Worm (Caenorhabditis elegans) whole organism, young adult: ENCODE results near the gene T16G12.4.

Source experiments
- B0019.2 ChIP-seq: fragments of 200-800 bp; sonication (Bioruptor generic); conservative IDR thresholded peaks from 2 replicates; pipeline ENCODE4 v1.3.6; 2022; ENCODE audit warnings: missing genetic modification reagents, missing genetic modification characterization, missing compliant biosample characterization
- F22D6.2 ChIP-seq: sonication (generic microtip); optimal IDR thresholded peaks from 2 replicates; lab custom pipeline; 2016; ENCODE audit warnings: mild to moderate bottlenecking, missing genetic modification characterization, missing compliant biosample characterization
- F23B12.7 ChIP-seq: sonication (generic microtip); optimal IDR thresholded peaks from 2 replicates; lab custom pipeline; 2017; ENCODE audit warnings: missing genetic modification characterization, mild to moderate bottlenecking, missing compliant biosample characterization, antibody characterized with exemption, moderate library complexity; ENCODE audit not compliant: insufficient read depth
- F33H1.4 ChIP-seq: fragments of 200-800 bp; sonication (Bioruptor generic); IDR thresholded peaks from 2 replicates; pipeline ENCODE4 v1.3.6; 2022; ENCODE audit warnings: missing genetic modification reagents, missing genetic modification characterization, missing compliant biosample characterization
- Y53F4B.3 ChIP-seq: fragments of 200-800 bp; sonication (Bioruptor generic); IDR thresholded peaks from 2 replicates; pipeline ENCODE4 v1.3.6; 2022; ENCODE audit warnings: missing genetic modification reagents, missing genetic modification characterization, missing compliant biosample characterization
- ZK185.1 ChIP-seq: sonication (generic microtip); optimal IDR thresholded peaks from 2 replicates; lab custom pipeline; 2016; ENCODE audit warnings: mild to moderate bottlenecking, missing genetic modification characterization, missing compliant biosample characterization; ENCODE audit not compliant: poor library complexity, severe bottlenecking
- athp-1 ChIP-seq: sonication (generic microtip); optimal IDR thresholded peaks from 2 replicates; lab custom pipeline; 2017; ENCODE audit warnings: mild to moderate bottlenecking, missing genetic modification characterization, missing compliant biosample characterization
- attf-5 ChIP-seq: fragments of 200-800 bp; sonication (Bioruptor generic); optimal IDR thresholded peaks from 2 replicates; lab custom pipeline; 2018; ENCODE audit warnings: mild to moderate bottlenecking, missing genetic modification characterization, missing compliant biosample characterization
- cebp-2 ChIP-seq: fragments of 200-800 bp; sonication (Bioruptor generic); IDR thresholded peaks from 2 replicates; pipeline ENCODE4 v1.3.6; 2022; ENCODE audit warnings: missing genetic modification characterization, missing compliant biosample characterization
- ceh-79 ChIP-seq: sonication (generic microtip); optimal IDR thresholded peaks from 2 replicates; lab custom pipeline; 2017; ENCODE audit warnings: mild to moderate bottlenecking, missing genetic modification characterization, missing compliant biosample characterization
- dpff-1 ChIP-seq: sonication (generic microtip); optimal IDR thresholded peaks from 2 replicates; lab custom pipeline; 2017; ENCODE audit warnings: mild to moderate bottlenecking, missing genetic modification characterization, missing compliant biosample characterization
- egl-18 ChIP-seq: fragments of 200-800 bp; sonication (Bioruptor generic); IDR thresholded peaks from 2 replicates; pipeline ENCODE4 v1.3.6; 2022; ENCODE audit warnings: missing genetic modification reagents, missing genetic modification characterization, missing compliant biosample characterization
- egrh-3 ChIP-seq: fragments of 200-800 bp; sonication (Bioruptor generic); IDR thresholded peaks from 2 replicates; pipeline ENCODE4 v1.3.6; 2022; ENCODE audit warnings: missing genetic modification reagents, missing genetic modification characterization, missing compliant biosample characterization
- him-1 ChIP-seq: sonication (generic microtip); optimal IDR thresholded peaks from 2 replicates; lab custom pipeline; 2016; ENCODE audit warnings: missing genotype, missing genetic modification reagents, missing genetic modification characterization, missing compliant biosample characterization
- hmg-1.2 ChIP-seq: fragments of 200-800 bp; sonication (Bioruptor generic); IDR thresholded peaks from 2 replicates; pipeline ENCODE4 v1.3.6; 2022; ENCODE audit warnings: missing genetic modification reagents, missing genetic modification characterization, missing compliant biosample characterization
- let-607 ChIP-seq, 2 experiments: fragments of 200-800 bp in 1 of 2; sonication (Bioruptor generic) in 1 of 2; sonication (generic microtip) in 1 of 2; optimal IDR thresholded peaks; 2 replicates each; lab custom pipeline; 2016 to 2018; ENCODE audit warnings: mild to moderate bottlenecking in 2 of 2, missing compliant biosample characterization in 2 of 2, missing genetic modification characterization in 2 of 2, moderate library complexity in 2 of 2, missing genotype in 1 of 2
- lin-54 ChIP-seq: fragments of 200-800 bp; sonication (Bioruptor generic); optimal IDR thresholded peaks from 2 replicates; lab custom pipeline; 2018; ENCODE audit warnings: mild to moderate bottlenecking, missing genetic modification characterization, missing compliant biosample characterization
- lsl-1 ChIP-seq: fragments of 200-800 bp; sonication (Bioruptor generic); optimal IDR thresholded peaks from 2 replicates; lab custom pipeline; 2018; ENCODE audit warnings: mild to moderate bottlenecking, missing genetic modification characterization, moderate library complexity, missing compliant biosample characterization
- madf-6 ChIP-seq: fragments of 200-800 bp; sonication (Bioruptor generic); IDR thresholded peaks from 2 replicates; pipeline ENCODE4 v1.3.6; 2022; ENCODE audit warnings: missing genetic modification reagents, missing genetic modification characterization, missing compliant biosample characterization
- mel-28 ChIP-seq: sonication (generic microtip); optimal IDR thresholded peaks from 2 replicates; lab custom pipeline; 2016; ENCODE audit warnings: borderline replicate concordance, mild to moderate bottlenecking, missing genetic modification characterization, missing compliant biosample characterization
- nfya-1 ChIP-seq: sonication (generic microtip); optimal IDR thresholded peaks from 2 replicates; lab custom pipeline; 2017; ENCODE audit warnings: antibody characterized with exemption, missing compliant biosample characterization, missing genetic modification characterization, borderline replicate concordance; ENCODE audit not compliant: insufficient read depth
- nfyb-1 ChIP-seq: fragments of 200-800 bp; sonication (Bioruptor generic); IDR thresholded peaks from 2 replicates; pipeline ENCODE4 v1.3.6; 2022; ENCODE audit warnings: missing genetic modification reagents, missing genetic modification characterization, missing compliant biosample characterization
- nhr-179 ChIP-seq: sonication (generic microtip); optimal IDR thresholded peaks from 2 replicates; lab custom pipeline; 2016; ENCODE audit warnings: mild to moderate bottlenecking, missing genetic modification characterization, missing compliant biosample characterization
- nhr-80 ChIP-seq: sonication (generic microtip); optimal IDR thresholded peaks from 2 replicates; lab custom pipeline; 2016; ENCODE audit warnings: missing genetic modification characterization, missing compliant biosample characterization
- nhr-90 ChIP-seq: sonication (generic microtip); optimal IDR thresholded peaks from 2 replicates; lab custom pipeline; 2016; ENCODE audit warnings: missing genotype, mild to moderate bottlenecking, missing genetic modification characterization, missing compliant biosample characterization
- pbrm-1 ChIP-seq: fragments of 200-800 bp; sonication (Bioruptor generic); IDR thresholded peaks from 2 replicates; pipeline ENCODE4 v1.3.6; 2022; ENCODE audit warnings: missing genetic modification reagents, missing genetic modification characterization, missing compliant biosample characterization
- snpc-3.4 ChIP-seq: sonication (generic microtip); optimal IDR thresholded peaks from 2 replicates; lab custom pipeline; 2017; ENCODE audit warnings: missing genetic modification characterization, mild to moderate bottlenecking, missing compliant biosample characterization, antibody characterized with exemption, moderate library complexity, missing genotype, missing genetic modification reagents
- snpc-4 ChIP-seq, 5 experiments: fragments of 150-350 bp in 1 of 5; sonication (generic microtip) in 4 of 5; optimal IDR thresholded peaks; 2 replicates each; lab custom pipeline; 2014 to 2018; ENCODE audit warnings: missing genetic modification characterization in 5 of 5, missing biosample characterization in 3 of 5, antibody characterized with exemption in 2 of 5, mild to moderate bottlenecking in 2 of 5, missing compliant biosample characterization in 2 of 5, missing genotype in 2 of 5, moderate library complexity in 2 of 5, missing genetic modification reagents in 1 of 5
- unc-130 ChIP-seq: sonication (generic microtip); optimal IDR thresholded peaks from 2 replicates; lab custom pipeline; 2016; ENCODE audit warnings: missing genetic modification reagents, missing genetic modification characterization, missing compliant biosample characterization
- unc-62 ChIP-seq: fragments of 150-350 bp; optimal IDR thresholded peaks from 2 replicates; lab custom pipeline; 2014; ENCODE audit warnings: missing biosample characterization, missing genetic modification reagents, missing genetic modification characterization
- zim-3 ChIP-seq: sonication (generic microtip); optimal IDR thresholded peaks from 2 replicates; lab custom pipeline; 2017; ENCODE audit warnings: mild to moderate bottlenecking, missing genetic modification characterization, moderate library complexity, missing compliant biosample characterization
- ztf-18 ChIP-seq: sonication (generic microtip); optimal IDR thresholded peaks from 2 replicates; lab custom pipeline; 2016; ENCODE audit warnings: missing genotype, mild to moderate bottlenecking, missing genetic modification characterization, missing compliant biosample characterization
- ztf-22 ChIP-seq: fragments of 200-800 bp; sonication (Bioruptor generic); optimal IDR thresholded peaks from 2 replicates; lab custom pipeline; 2018; ENCODE audit warnings: mild to moderate bottlenecking, missing genetic modification characterization, moderate library complexity, missing compliant biosample characterization
- ztf-3 ChIP-seq: fragments of 200-800 bp; sonication (Bioruptor generic); optimal IDR thresholded peaks from 2 replicates; lab custom pipeline; 2018; ENCODE audit warnings: mild to moderate bottlenecking, missing genetic modification characterization, missing compliant biosample characterization
- ztf-6 ChIP-seq: fragments of 200-800 bp; sonication (Bioruptor generic); IDR thresholded peaks from 2 replicates; pipeline ENCODE4 v1.3.6; 2022; ENCODE audit warnings: missing genetic modification reagents, missing genetic modification characterization, missing compliant biosample characterization

T16G12.4 gene

ce11 chrIII:10069278-10069677 is 11.7 kb downstream of the T16G12.4 start, which contains the start of gene T16G12.6 (continued):
- TF ChIP-seq ZK185.1 (tag; lab: Kevin White, UChicago): no peak
- TF ChIP-seq ztf-3: no peak
- TF ChIP-seq athp-1: no peak

ce11 chrIII:10076042-10076441 is 18.4 kb downstream of the T16G12.4 start:
- TF ChIP-seq ceh-79 (tag; lab: Kevin White, UChicago) (no peak), unc-130 (no peak), nhr-90 (tag; lab: Kevin White, UChicago) (no peak), B0019.2 (no peak), nfya-1 (tag; lab: Kevin White, UChicago) (no peak), him-1 (tag; lab: Kevin White, UChicago) (peak; percentile 30), zim-3 (tag; lab: Kevin White, UChicago) (no peak), nfyb-1 (GFP tag; lab: Robert Waterston, UW) (peak; percentile 86), mel-28 (tag; lab: Kevin White, UChicago) (no peak)

DNA sequence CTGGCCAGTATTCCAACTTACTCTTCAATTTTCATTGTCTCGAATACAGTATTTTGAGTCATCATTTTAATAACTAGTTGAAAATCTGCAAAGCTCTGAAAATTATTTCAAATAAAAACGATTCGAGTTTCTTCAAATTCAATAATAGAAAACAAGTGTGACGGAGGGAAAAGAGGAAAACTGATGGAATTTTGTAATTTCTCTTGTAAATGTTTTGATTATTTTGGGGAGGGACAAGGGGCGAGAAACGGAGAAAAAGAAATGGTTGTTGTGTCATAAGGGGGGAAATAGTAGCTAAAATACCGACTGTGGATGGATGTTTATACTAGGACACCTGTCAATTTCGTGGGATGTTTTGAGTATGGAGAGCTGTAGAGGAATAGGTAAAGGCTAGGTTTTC is 20.5 kb downstream of the T16G12.4 start, which contains the start of gene T16G12.9:
Gene T16G12.9, minus strand, starts transcription at position 101 of the 400 bp plus-strand sequence.
- TF ChIP-seq egl-18 (GFP tag; lab: Robert Waterston, UW): no peak
- no peak for TF ChIP-seq dpff-1 (tag; lab: Kevin White, UChicago)
- TF ChIP-seq snpc-3.4 (tag; lab: Kevin White, UChicago): no peak
- no peak for TF ChIP-seq cebp-2 (GFP tag; lab: Robert Waterston, UW)
- TF ChIP-seq lin-54 (GFP tag; lab: Kevin White, UChicago): no peak
- no peak for TF ChIP-seq snpc-4 (GFP tag; optimal IDR thresholded peaks at IDR 0.05; lab: Kevin White, UChicago)
- TF ChIP-seq snpc-4 (tag; optimal IDR thresholded peaks at IDR 0.05; lab: Kevin White, UChicago): no peak
- no peak for TF ChIP-seq ztf-6 (GFP tag; lab: Robert Waterston, UW)
- TF ChIP-seq egrh-3 (GFP tag; lab: Robert Waterston, UW): no peak
- no peak for TF ChIP-seq F22D6.2 (tag; lab: Kevin White, UChicago)
- no peak for TF ChIP-seq pbrm-1 (GFP tag; lab: Robert Waterston, UW)
- no peak for TF ChIP-seq nhr-179 (tag; lab: Kevin White, UChicago)
- TF ChIP-seq nfyb-1 (GFP tag; lab: Robert Waterston, UW): no peak
- no peak for TF ChIP-seq attf-5
- TF ChIP-seq hmg-1.2 (GFP tag; lab: Robert Waterston, UW): no peak
- TF ChIP-seq F23B12.7 (tag; lab: Kevin White, UChicago): no peak

- TF ChIP-seq unc-62 (peak; percentile 8), Y53F4B.3 (GFP tag; lab: Robert Waterston, UW) (no peak), nhr-80 (tag; lab: Kevin White, UChicago) (peak; percentile 34), ztf-22 (GFP tag; lab: Kevin White, UChicago) (no peak), let-607 (tag; optimal IDR thresholded peaks at IDR 0.05; lab: Kevin White, UChicago) (peak in 1 of 2 experiments; percentile 68)
Observed at ce11 chrIII:10078784-10079183, 21.2 kb downstream of the T16G12.4 start.

DNA sequence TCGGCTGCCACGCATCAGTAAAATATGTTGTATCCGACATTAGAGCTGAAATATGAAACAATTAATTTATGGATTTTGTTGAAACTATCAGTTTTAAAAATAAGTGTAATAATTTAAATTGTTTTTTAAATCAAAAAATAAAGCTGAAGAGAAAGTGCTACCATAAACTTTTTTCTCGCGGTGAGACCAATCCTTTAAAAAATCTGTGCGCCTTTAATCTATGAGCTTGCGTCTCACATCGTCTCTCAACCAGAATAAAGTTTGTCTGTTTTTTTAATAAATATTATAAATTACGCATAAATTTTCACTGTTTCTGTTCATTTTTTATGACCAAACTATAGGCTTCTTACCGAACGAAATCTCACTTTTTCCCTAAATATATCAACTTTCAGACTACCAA is 25.6 kb downstream of the T16G12.4 start, which contains the start of gene T16H12.3:
Gene T16H12.3, minus strand, starts transcription at position 51 of the 400 bp plus-strand sequence.
- TF ChIP-seq ztf-18: no peak
- peak; percentile 64 for TF ChIP-seq F33H1.4 (GFP tag; lab: Robert Waterston, UW)
- peak; percentile 38; the same call in 1 of the 2 replicates for TF ChIP-seq madf-6
- peak; percentile 67 for TF ChIP-seq lsl-1 (GFP tag; lab: Kevin White, UChicago)
